Fruit fly (Drosophila melanogaster): ENCODE measurements around the gene CG18530.

- no peak for TF ChIP-seq CG9948 (tag; optimal IDR thresholded peaks at IDR 0.05)
- no peak for TF ChIP-seq CG32121 (GFP tag; IDR thresholded peaks at IDR 0.05)
- no peak for TF ChIP-seq rn (GFP tag; IDR thresholded peaks at IDR 0.05)
- no peak for TF ChIP-seq Pif1B (GFP tag; optimal IDR thresholded peaks at IDR 0.05)
- no peak for TF ChIP-seq Ets98B (GFP tag; IDR thresholded peaks at IDR 0.05)
- TF ChIP-seq CG8301 (tag; optimal IDR thresholded peaks at IDR 0.05), result no peak
- TF ChIP-seq CG17806 (tag; optimal IDR thresholded peaks at IDR 0.05), result no peak
- no peak for TF ChIP-seq CG8159 (tag; optimal IDR thresholded peaks at IDR 0.05)
- no peak for TF ChIP-seq CG10348 (GFP tag; IDR thresholded peaks at IDR 0.05)
- no peak for TF ChIP-seq CG4496 (GFP tag; IDR thresholded peaks at IDR 0.05)
- TF ChIP-seq Snoo (tag; optimal IDR thresholded peaks at IDR 0.05), result no peak
- no peak for TF ChIP-seq CG34367 (tag; optimal IDR thresholded peaks at IDR 0.05)
- TF ChIP-seq gl (tag; optimal IDR thresholded peaks at IDR 0.05), result no peak
These were observed 6.3 kb upstream of the CG18530 start for dm6 chr3R:12626674-12627382.
